Worm (Caenorhabditis elegans) whole organism, L4/young adult: Measurements from ENCODE around the gene F26A1.9.

Experiments
- W03F9.2 ChIP-seq: fragments of 150-350 bp; optimal IDR thresholded peaks from 2 replicates; lab custom pipeline; 2014; ENCODE audit warnings: missing biosample characterization, missing genetic modification characterization
- dao-5 ChIP-seq: sonication (generic microtip); optimal IDR thresholded peaks from 2 replicates; lab custom pipeline; 2016; ENCODE audit warnings: missing genotype, missing genetic modification characterization, moderate library complexity, missing compliant biosample characterization
- him-1 ChIP-seq: sonication (generic microtip); optimal IDR thresholded peaks from 2 replicates; lab custom pipeline; 2016; ENCODE audit warnings: missing genotype, missing genetic modification reagents, missing genetic modification characterization, missing compliant biosample characterization

- TF ChIP-seq him-1 (tag; lab: Kevin White, UChicago) (no peak), W03F9.2 (tag; lab: Kevin White, UChicago) (no peak), dao-5 (tag; lab: Kevin White, UChicago) (no peak)
Measured at ce11 chrIII:4785714-4786113, 43.6 kb downstream of the F26A1.9 start, which contains the start of gene mel-28.
